Worm (Caenorhabditis elegans): ENCODE data around the gene Y55D9A.2.

ce11 chrIV:12620921-12621320 lies 15.7 kb upstream of the Y55D9A.2 start:
- TF ChIP-seq ama-1 (optimal IDR thresholded peaks at IDR 0.05) (no peak), hmg-4 (GFP tag; optimal IDR thresholded peaks at IDR 0.05) (no peak), sea-1 (GFP tag; conservative IDR thresholded peaks at IDR 0.05) (no peak), ceh-13 (GFP tag; optimal IDR thresholded peaks at IDR 0.05) (no peak), ets-7 (tag; optimal IDR thresholded peaks at IDR 0.05) (no peak), pes-1 (GFP tag; IDR thresholded peaks at IDR 0.05) (no peak), tra-4 (tag; optimal IDR thresholded peaks at IDR 0.05) (no peak)

Data from whole organism, early embryonic.